Worm (Caenorhabditis elegans): Measurements from ENCODE around the gene fbxa-136.

The fbxa-136 gene

ce11 chrV:17508493-17508892 is 12.3 kb upstream of the fbxa-136 start, which contains the start of gene srw-32:
srw-32 (plus strand) TSS chrV:17508793.
- TF ChIP-seq ztf-4 (tag; optimal IDR thresholded peaks at IDR 0.05) (no peak), sup-37 (GFP tag; optimal IDR thresholded peaks at IDR 0.05) (no peak), tlp-1 (tag; optimal IDR thresholded peaks at IDR 0.05) (no peak), ceh-90 (tag; optimal IDR thresholded peaks at IDR 0.05) (no peak), mep-1 (tag; optimal IDR thresholded peaks at IDR 0.05) (no peak), lin-35 (GFP tag; optimal IDR thresholded peaks at IDR 0.05) (no peak), alr-1 (tag; optimal IDR thresholded peaks at IDR 0.05; ENCODE audit: borderline replicate concordance) (no peak), mab-9 (GFP tag; IDR thresholded peaks at IDR 0.05) (no peak), mdl-1 (tag; optimal IDR thresholded peaks at IDR 0.05) (no peak), unc-98 (GFP tag; IDR thresholded peaks at IDR 0.05) (no peak), nhr-47 (tag; optimal IDR thresholded peaks at IDR 0.05) (no peak), Y116A8C.19 (tag; optimal IDR thresholded peaks at IDR 0.05; ENCODE audit: borderline replicate concordance) (no peak), nhr-77 (tag; optimal IDR thresholded peaks at IDR 0.05) (no peak), snu-23 (GFP tag; optimal IDR thresholded peaks at IDR 0.05) (no peak), skn-1 (tag; optimal IDR thresholded peaks at IDR 0.05) (no peak)

- no peak for TF ChIP-seq nhr-20 (tag; optimal IDR thresholded peaks at IDR 0.05)
- no peak for TF ChIP-seq fkh-4 (tag; optimal IDR thresholded peaks at IDR 0.05; ENCODE audit: borderline replicate concordance)
- no peak for TF ChIP-seq elt-3 (tag; optimal IDR thresholded peaks at IDR 0.05)
- TF ChIP-seq hlh-4 (tag; optimal IDR thresholded peaks at IDR 0.05), result no peak
- no peak for TF ChIP-seq nhr-12 (tag; optimal IDR thresholded peaks at IDR 0.05)
- no peak for TF ChIP-seq mef-2 (tag; optimal IDR thresholded peaks at IDR 0.05)
- no peak for TF ChIP-seq hlh-17 (GFP tag; optimal IDR thresholded peaks at IDR 0.05; ENCODE audit: borderline replicate concordance)
- no peak for TF ChIP-seq unc-98 (GFP tag; IDR thresholded peaks at IDR 0.05)
- no peak for TF ChIP-seq nhr-28 (tag; optimal IDR thresholded peaks at IDR 0.05)
- TF ChIP-seq nhr-76 (tag; optimal IDR thresholded peaks at IDR 0.05), result no peak
- no peak for TF ChIP-seq nhr-85 (tag)
- no peak for TF ChIP-seq lir-3 (tag; optimal IDR thresholded peaks at IDR 0.05; ENCODE audit: poor library complexity)
- no peak for TF ChIP-seq mep-1 (tag; optimal IDR thresholded peaks at IDR 0.05)
- TF ChIP-seq nhr-19 (GFP tag; conservative IDR thresholded peaks at IDR 0.05), result no peak
- no peak for TF ChIP-seq sup-37 (GFP tag; optimal IDR thresholded peaks at IDR 0.05)
Observed at ce11 chrV:17512763-17513162, 8.1 kb upstream of the fbxa-136 start.

ce11 chrV:17513831-17514230 is 7.0 kb upstream of the fbxa-136 start:
- TF ChIP-seq efl-1 (optimal IDR thresholded peaks at IDR 0.05) (no peak), efl-1 (GFP tag; optimal IDR thresholded peaks at IDR 0.05 in 1 of 2) (no peak), egl-27 (tag; optimal IDR thresholded peaks at IDR 0.05) (no peak), hlh-4 (tag; optimal IDR thresholded peaks at IDR 0.05) (no peak), fos-1 (tag; optimal IDR thresholded peaks at IDR 0.05) (no peak), ceh-8 (GFP tag; optimal IDR thresholded peaks at IDR 0.05) (no peak), xbp-1 (tag; optimal IDR thresholded peaks at IDR 0.05) (no peak), sptf-1 (tag; optimal IDR thresholded peaks at IDR 0.05) (no peak), ceh-88 (GFP tag; IDR thresholded peaks at IDR 0.05) (no peak), fkh-4 (tag; optimal IDR thresholded peaks at IDR 0.05; ENCODE audit: borderline replicate concordance) (no peak), pqm-1 (tag; optimal IDR thresholded peaks at IDR 0.05) (no peak), ets-5 (GFP tag; IDR thresholded peaks at IDR 0.05) (no peak), ztf-11 (tag; optimal IDR thresholded peaks at IDR 0.05) (no peak), mdl-1 (tag; optimal IDR thresholded peaks at IDR 0.05) (no peak), unc-62 (GFP tag; optimal IDR thresholded peaks at IDR 0.05) (no peak), unc-30 (tag; optimal IDR thresholded peaks at IDR 0.05) (no peak), snpc-4 (tag; optimal IDR thresholded peaks at IDR 0.05) (no peak), unc-98 (GFP tag; IDR thresholded peaks at IDR 0.05) (no peak), ceh-63 (GFP tag; optimal IDR thresholded peaks at IDR 0.05) (no peak), unc-130 (tag; optimal IDR thresholded peaks at IDR 0.05) (no peak)
